Worm (Caenorhabditis elegans) whole organism, late embryonic: ENCODE results near the gene C45G9.11.

Experiments used
- F13H6.1 ChIP-seq: sonication (generic microtip); optimal IDR thresholded peaks from 2 replicates; lab custom pipeline; 2016; ENCODE audit warnings: missing genetic modification characterization, missing compliant biosample characterization
- ama-1 ChIP-seq: fragments of 150-350 bp; optimal IDR thresholded peaks from 2 replicates; lab custom pipeline; 2014
- ceh-14 ChIP-seq: sonication (generic microtip); optimal IDR thresholded peaks from 2 replicates; lab custom pipeline; 2016; ENCODE audit warnings: missing genotype, missing genetic modification characterization, missing compliant biosample characterization
- elt-2 ChIP-seq: sonication (generic microtip); optimal IDR thresholded peaks from 2 replicates; lab custom pipeline; 2016; ENCODE audit warnings: missing genetic modification reagents, missing genetic modification characterization, missing compliant biosample characterization
- ets-4 ChIP-seq: sonication (generic microtip); optimal IDR thresholded peaks from 2 replicates; lab custom pipeline; 2016; ENCODE audit warnings: missing genetic modification characterization, missing compliant biosample characterization
- hlh-30 ChIP-seq: sonication (generic microtip); optimal IDR thresholded peaks from 2 replicates; lab custom pipeline; 2017; ENCODE audit warnings: antibody characterized with exemption, missing genetic modification characterization, missing compliant biosample characterization; ENCODE audit not compliant: insufficient read depth
- nhr-11 ChIP-seq: fragments of 150-350 bp; optimal IDR thresholded peaks from 2 replicates; lab custom pipeline; 2014; ENCODE audit warnings: missing biosample characterization, missing genetic modification characterization
- npax-4 ChIP-seq: sonication (generic microtip); optimal IDR thresholded peaks from 2 replicates; lab custom pipeline; 2016; ENCODE audit warnings: missing genetic modification characterization, missing compliant biosample characterization

DNA sequence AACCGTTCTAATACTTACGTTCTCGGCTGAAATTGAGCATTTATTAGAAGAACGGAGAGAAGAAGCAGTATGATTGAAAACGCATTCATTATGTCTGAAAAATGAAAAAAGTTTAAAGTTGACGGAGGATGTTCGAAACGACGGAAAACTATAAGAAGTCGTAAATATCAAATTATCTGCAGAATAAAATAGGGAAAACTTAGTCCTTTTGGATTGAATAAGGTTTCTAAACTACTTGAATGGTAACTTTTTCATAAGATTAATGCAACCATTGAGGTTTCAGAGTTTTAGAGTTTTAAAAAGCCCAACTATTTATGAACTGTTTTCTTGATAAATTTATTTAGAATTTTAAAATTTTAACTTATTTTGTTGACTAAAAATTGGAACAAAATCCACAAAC, 3.0 kb upstream of the C45G9.11 start, which contains the start of gene C45G9.12:
- no peak for TF ChIP-seq ceh-14 (tag; lab: Kevin White, UChicago)
- no peak for TF ChIP-seq ets-4 (tag; lab: Kevin White, UChicago)
- TF ChIP-seq F13H6.1 (tag; lab: Kevin White, UChicago) = no peak
- no peak for TF ChIP-seq nhr-11
- TF ChIP-seq npax-4 (tag; lab: Kevin White, UChicago) = no peak
- no peak for TF ChIP-seq ama-1 (lab: Kevin White, UChicago)
- no peak for TF ChIP-seq hlh-30 (tag; lab: Kevin White, UChicago)
- no peak for TF ChIP-seq elt-2 (tag; lab: Kevin White, UChicago)
